Fruit fly (Drosophila melanogaster): ENCODE measurements around the gene Eogt.

Gene Eogt

DNA sequence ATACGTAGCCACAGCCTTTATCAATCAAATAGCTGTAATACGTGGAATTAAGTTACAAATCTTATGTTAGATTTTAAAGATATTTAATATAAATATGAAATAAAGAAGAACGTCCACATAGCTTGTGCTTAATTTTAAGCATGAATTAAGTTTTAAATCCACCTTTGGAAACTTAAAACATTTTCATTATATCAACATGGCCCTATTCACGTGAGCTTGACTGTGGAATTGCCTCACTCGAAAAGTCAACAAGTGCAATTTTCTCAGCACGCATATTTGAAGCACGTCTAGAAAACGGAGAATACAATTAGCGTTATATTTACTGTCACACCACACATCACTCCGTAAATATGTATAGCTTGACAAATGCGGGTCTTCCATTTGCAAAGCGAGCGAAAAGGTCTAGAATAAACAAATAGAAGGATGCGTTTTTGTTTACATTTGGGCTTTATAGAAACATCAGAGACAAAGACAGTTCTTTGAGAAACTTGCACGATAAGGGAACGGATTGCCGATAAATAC lies 17.2 kb upstream of the Eogt start (continued):
- peak; percentile 94 for TF ChIP-seq CG11504 (tag; optimal IDR thresholded peaks at IDR 0.05)
- peak; percentile 11 for TF ChIP-seq CG12769 (tag; optimal IDR thresholded peaks at IDR 0.05)
- TF ChIP-seq btn (GFP tag; optimal IDR thresholded peaks at IDR 0.05) = peak; percentile 24
- TF ChIP-seq ab (GFP tag; optimal IDR thresholded peaks at IDR 0.05) = no peak
- peak; percentile 56; the same call in 1 of the 2 replicates for TF ChIP-seq klu (GFP tag; IDR thresholded peaks at IDR 0.05)
- peak; percentile 83 for TF ChIP-seq CG10366 (GFP tag; IDR thresholded peaks at IDR 0.05)
- no peak for TF ChIP-seq sc (optimal IDR thresholded peaks at IDR 0.05)
- peak; percentile 79 for TF ChIP-seq sc (GFP tag; optimal IDR thresholded peaks at IDR 0.05)
- TF ChIP-seq CG13624 (GFP tag; optimal IDR thresholded peaks at IDR 0.05) = peak; percentile 45
- no peak for TF ChIP-seq knrl (GFP tag; IDR thresholded peaks at IDR 0.05; ENCODE audit: partially characterized antibody)
- TF ChIP-seq sens (GFP tag) = peak; percentile 95
- peak; percentile 81 for TF ChIP-seq CG11723 (GFP tag; optimal IDR thresholded peaks at IDR 0.05)
- peak; percentile 84 for TF ChIP-seq sd (tag; optimal IDR thresholded peaks at IDR 0.05)
- TF ChIP-seq otp (GFP tag; IDR thresholded peaks at IDR 0.05) = peak; percentile 89; the same call in 2 of the 3 replicates
- TF ChIP-seq CG15479 (GFP tag; optimal IDR thresholded peaks at IDR 0.05) = peak; percentile 47
- peak; percentile 56 for TF ChIP-seq Dad (GFP tag; optimal IDR thresholded peaks at IDR 0.05)
- peak; percentile 92 for TF ChIP-seq CG10979 (tag; optimal IDR thresholded peaks at IDR 0.05)
- TF ChIP-seq amos (GFP tag; IDR thresholded peaks at IDR 0.05; ENCODE audit: partially characterized antibody) = no peak
- peak; percentile 94 for TF ChIP-seq nom (GFP tag; optimal IDR thresholded peaks at IDR 0.05)
- TF ChIP-seq CG17829 (tag; optimal IDR thresholded peaks at IDR 0.05) = peak; percentile 93
- 0 out of 2 replicates have a peak, but pooled peaks have one; percentile 10 for TF ChIP-seq Poxn (GFP tag; IDR thresholded peaks at IDR 0.05)
- TF ChIP-seq inv (GFP tag; IDR thresholded peaks at IDR 0.05; ENCODE audit: partially characterized antibody) = no peak
- peak; percentile 84 for TF ChIP-seq Fer2 (tag; optimal IDR thresholded peaks at IDR 0.05)
- peak; percentile 82 for TF ChIP-seq Rfx (GFP tag; IDR thresholded peaks at IDR 0.05)
- peak; percentile 91 for TF ChIP-seq CG7556 (GFP tag; optimal IDR thresholded peaks at IDR 0.05)
- TF ChIP-seq Ada2b (GFP tag; IDR thresholded peaks at IDR 0.05) = peak; percentile 87
- peak; percentile 84 for TF ChIP-seq CG12071 (GFP tag; optimal IDR thresholded peaks at IDR 0.05)
- TF ChIP-seq CG10565 (GFP tag; optimal IDR thresholded peaks at IDR 0.05) = peak; percentile 59
- TF ChIP-seq BtbVII (GFP tag; optimal IDR thresholded peaks at IDR 0.05) = peak; percentile 92
- peak; percentile 91 for TF ChIP-seq fd96Cb (tag; optimal IDR thresholded peaks at IDR 0.05)
- peak; percentile 99 for TF ChIP-seq CG11696 (GFP tag; IDR thresholded peaks at IDR 0.05)
- TF ChIP-seq CG18599 (GFP tag; optimal IDR thresholded peaks at IDR 0.05) = peak; percentile 93
- peak; percentile 86 for TF ChIP-seq B-H2 (GFP tag; optimal IDR thresholded peaks at IDR 0.05)
- TF ChIP-seq CG1024 (GFP tag; IDR thresholded peaks at IDR 0.05) = peak; percentile 72
- peak; percentile 80 for TF ChIP-seq CG1529 (GFP tag; optimal IDR thresholded peaks at IDR 0.05)
- TF ChIP-seq CG12942 (GFP tag; optimal IDR thresholded peaks at IDR 0.05) = peak; percentile 74
- TF ChIP-seq CG2202 (tag; optimal IDR thresholded peaks at IDR 0.05) = peak; percentile 60
- TF ChIP-seq gfzf (GFP tag; optimal IDR thresholded peaks at IDR 0.05) = no peak
- TF ChIP-seq CG2712 (tag; optimal IDR thresholded peaks at IDR 0.05) = peak; percentile 94
- TF ChIP-seq CG4617 (GFP tag; optimal IDR thresholded peaks at IDR 0.05; ENCODE audit: borderline replicate concordance) = peak; percentile 40
- peak; percentile 87 for TF ChIP-seq stc (GFP tag; IDR thresholded peaks at IDR 0.05)
- peak; percentile 70 for TF ChIP-seq CG5245 (GFP tag; optimal IDR thresholded peaks at IDR 0.05)
- no peak for TF ChIP-seq Hr39 (optimal IDR thresholded peaks at IDR 0.05)
- peak; percentile 79 for TF ChIP-seq Abd-B (GFP tag; optimal IDR thresholded peaks at IDR 0.05)
- TF ChIP-seq bsh (GFP tag; optimal IDR thresholded peaks at IDR 0.05) = peak; percentile 90 to 95
- peak; percentile 43 for TF ChIP-seq wek (GFP tag; optimal IDR thresholded peaks at IDR 0.05)
- TF ChIP-seq Sry-δ (GFP tag; optimal IDR thresholded peaks at IDR 0.05) = no peak
- TF ChIP-seq trh (GFP tag; optimal IDR thresholded peaks at IDR 0.05) = peak; percentile 76
- peak; percentile 55 for TF ChIP-seq Adf1 (GFP tag; IDR thresholded peaks at IDR 0.05)
- peak; percentile 91 for TF ChIP-seq scrt (GFP tag; optimal IDR thresholded peaks at IDR 0.05)

All from whole organism, embryonic.